Worm (Caenorhabditis elegans): Measurements from ENCODE around the gene F23A7.3.
A peak's percentile ranks its signal among the peaks of the same experiment; 100 is the strongest.
"Not testable (repeated sequence)": the region's sequence is repeated elsewhere in the genome, so short reads cannot be mapped to it uniquely, and the experiment has no call there.

F23A7.3 gene

DNA sequence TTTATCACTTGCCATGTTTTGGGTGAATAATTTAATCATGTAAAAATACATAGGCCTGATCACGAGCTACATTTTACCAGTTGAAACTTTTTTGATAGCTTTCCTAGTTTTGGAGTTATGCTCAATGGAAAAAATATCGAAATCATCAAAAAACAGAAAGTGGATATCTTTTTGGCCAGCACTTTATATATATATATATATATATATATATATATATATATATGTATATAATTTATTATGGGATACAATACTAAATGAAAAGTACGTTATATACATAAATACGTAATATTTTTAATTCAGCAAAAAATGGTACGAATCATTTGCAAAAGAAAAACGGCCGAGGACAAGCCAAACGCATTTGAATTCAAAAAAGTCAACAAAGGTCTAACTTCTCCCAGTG is at the start of gene F23A7.3:
F23A7.3 (plus strand) TSS at position 301 of the 400 bp plus-strand sequence.
- TF ChIP-seq madf-3 (GFP tag; IDR thresholded peaks at IDR 0.05); ztf-28 (GFP tag; IDR thresholded peaks at IDR 0.05); repo-1 (tag; optimal IDR thresholded peaks at IDR 0.05): not testable (repeated sequence)

DNA sequence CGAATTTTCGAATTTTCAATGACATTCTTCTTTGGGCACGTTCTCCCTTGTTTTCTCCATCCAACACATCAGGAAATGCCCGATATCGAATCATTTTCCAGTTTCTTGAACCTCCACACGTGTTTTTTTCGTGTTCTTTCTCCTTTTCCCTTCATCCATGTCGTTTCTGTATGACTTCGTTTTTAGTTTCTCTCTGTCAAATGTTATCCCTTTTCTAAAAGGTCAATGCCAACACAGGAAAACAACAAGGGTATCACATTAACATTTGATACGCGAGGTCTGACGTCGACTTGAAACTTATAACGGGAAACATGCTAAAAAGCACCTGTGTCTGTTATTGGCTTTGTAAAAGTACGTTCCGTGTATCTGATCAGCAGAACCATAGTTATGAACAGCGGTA is 46.9 kb upstream of the F23A7.3 start:
- TF ChIP-seq sptf-2 (GFP tag; optimal IDR thresholded peaks at IDR 0.05) (no peak), rcor-1 (GFP tag; IDR thresholded peaks at IDR 0.05) (no peak), nhr-179 (tag; optimal IDR thresholded peaks at IDR 0.05) (no peak), nfya-2 (GFP tag; IDR thresholded peaks at IDR 0.05) (no peak), F22D6.2 (tag; optimal IDR thresholded peaks at IDR 0.05) (no peak), aptf-3 (GFP tag; IDR thresholded peaks at IDR 0.05) (no peak), F10E7.11 (tag; optimal IDR thresholded peaks at IDR 0.05) (no peak), F33H1.4 (GFP tag; IDR thresholded peaks at IDR 0.05) (no peak), ztf-26 (tag; optimal IDR thresholded peaks at IDR 0.05) (no peak), rpc-1 (optimal IDR thresholded peaks at IDR 0.05) (no peak), rpc-1 (tag; optimal IDR thresholded peaks at IDR 0.05) (no peak)

DNA sequence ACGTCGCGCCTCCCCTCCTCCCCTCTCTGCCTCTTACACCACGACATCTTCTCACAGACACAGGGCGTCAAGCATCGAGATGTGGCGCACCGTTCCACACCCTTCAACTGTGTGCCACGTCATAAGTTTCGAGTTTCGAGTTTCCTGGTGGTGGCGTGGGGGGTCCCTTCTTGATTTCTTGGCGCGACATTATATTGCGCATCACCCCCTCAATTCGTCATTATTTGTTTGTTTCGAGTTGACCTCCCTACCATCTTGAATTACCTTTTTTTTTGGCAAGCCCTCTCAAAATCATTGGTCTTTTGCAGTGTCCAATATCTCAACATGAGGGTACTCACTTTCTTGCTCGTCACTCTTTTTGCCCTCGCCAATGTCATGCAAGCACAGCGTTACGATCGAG is 35.7 kb upstream of the F23A7.3 start, which contains the start of gene nlp-67:
nlp-67 (plus strand) TSS at position 301 of the 400 bp plus-strand sequence.
- TF ChIP-seq mel-28 (tag; optimal IDR thresholded peaks at IDR 0.05; ENCODE audit: borderline replicate concordance) (no peak), xnd-1 (tag; optimal IDR thresholded peaks at IDR 0.05) (no peak), sea-2 (GFP tag; IDR thresholded peaks at IDR 0.05) (no peak), zfh-2 (GFP tag; conservative IDR thresholded peaks at IDR 0.05) (peak; percentile 24; the same call in 1 of the 2 replicates)

DNA sequence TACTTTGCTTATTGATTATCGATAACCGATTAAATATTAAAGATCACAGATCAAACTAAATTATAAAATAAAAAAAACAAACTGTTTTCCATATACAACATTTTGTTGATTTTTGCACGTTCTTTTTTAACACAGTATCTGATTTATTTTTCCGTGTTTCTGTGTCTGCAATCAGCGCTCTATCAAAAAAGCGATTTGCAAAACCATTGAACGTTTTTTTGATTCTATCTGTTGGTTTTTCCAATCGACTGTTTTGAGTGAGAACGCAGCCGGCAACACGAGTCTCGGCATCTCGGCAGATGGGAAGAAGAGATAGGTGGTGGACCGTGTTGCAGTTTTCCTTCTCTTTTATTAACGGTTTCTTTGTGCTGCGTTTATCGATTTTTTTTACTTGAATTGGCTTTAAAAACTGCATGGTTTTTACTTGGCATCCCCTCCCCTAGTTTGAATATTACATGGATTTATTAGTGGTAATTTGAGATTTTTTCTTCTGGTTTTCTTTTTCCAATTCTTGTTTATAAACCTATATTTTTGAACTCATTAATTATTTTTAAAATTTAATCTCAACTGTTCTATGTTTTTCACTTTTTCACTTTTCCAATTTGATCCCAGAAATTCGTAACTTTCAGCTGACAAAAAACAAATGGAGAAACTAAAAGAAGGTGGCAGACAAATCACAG is 30.4 kb upstream of the F23A7.3 start, which contains the start of gene slc-25A21:
slc-25A21 (plus strand) TSS at position 630 of the 680 bp plus-strand sequence.
- no peak for TF ChIP-seq madf-10 (tag; optimal IDR thresholded peaks at IDR 0.05)
- TF ChIP-seq lag-1 (GFP tag; IDR thresholded peaks at IDR 0.05) = no peak
- no peak for TF ChIP-seq sea-2 (GFP tag; IDR thresholded peaks at IDR 0.05)
- TF ChIP-seq let-607 (tag; optimal IDR thresholded peaks at IDR 0.05) = no peak
- no peak for TF ChIP-seq mel-28 (tag; optimal IDR thresholded peaks at IDR 0.05; ENCODE audit: borderline replicate concordance)
- no peak for TF ChIP-seq nhr-179 (tag; optimal IDR thresholded peaks at IDR 0.05)
- no peak for TF ChIP-seq pha-4 (tag; optimal IDR thresholded peaks at IDR 0.05)
- no peak for TF ChIP-seq B0336.3 (GFP tag; IDR thresholded peaks at IDR 0.05)
- TF ChIP-seq lir-1 (GFP tag; conservative IDR thresholded peaks at IDR 0.05) = no peak
- TF ChIP-seq cebp-1 (GFP tag; IDR thresholded peaks at IDR 0.05) = no peak
- TF ChIP-seq cebp-1 (tag; optimal IDR thresholded peaks at IDR 0.05) = no peak
- no peak for TF ChIP-seq madf-6 (GFP tag; IDR thresholded peaks at IDR 0.05)
- no peak for TF ChIP-seq athp-1 (tag; optimal IDR thresholded peaks at IDR 0.05)

ce11 chrX:16192574-16192973 is 27.2 kb upstream of the F23A7.3 start:
- no peak for TF ChIP-seq F55B11.4 (tag; optimal IDR thresholded peaks at IDR 0.05; ENCODE audit: borderline replicate concordance, insufficient read depth)
- no peak; the same call in 1 of the 2 replicates for TF ChIP-seq nfyb-1 (GFP tag; IDR thresholded peaks at IDR 0.05)
- TF ChIP-seq hlh-12 (tag; optimal IDR thresholded peaks at IDR 0.05) = no peak
- TF ChIP-seq akir-1 (GFP tag; optimal IDR thresholded peaks at IDR 0.05) = no peak
- peak; percentile 82 for TF ChIP-seq ztf-22 (GFP tag; optimal IDR thresholded peaks at IDR 0.05)
- no peak for TF ChIP-seq B0019.2 (GFP tag; conservative IDR thresholded peaks at IDR 0.05)
- peak; percentile 57 for TF ChIP-seq nhr-90 (tag; optimal IDR thresholded peaks at IDR 0.05)
- peak; percentile 25 for TF ChIP-seq pha-4 (tag; optimal IDR thresholded peaks at IDR 0.05)
- TF ChIP-seq tbx-9 (tag; optimal IDR thresholded peaks at IDR 0.05; ENCODE audit: borderline replicate concordance) = no peak
- TF ChIP-seq lin-40 (tag; optimal IDR thresholded peaks at IDR 0.05) = peak; percentile 60
- peak; percentile 9 for TF ChIP-seq chd-7 (tag; optimal IDR thresholded peaks at IDR 0.05)
- peak; percentile 60 for TF ChIP-seq madf-10 (tag; optimal IDR thresholded peaks at IDR 0.05)
- peak; percentile 20 for TF ChIP-seq ZK185.1 (tag; optimal IDR thresholded peaks at IDR 0.05; ENCODE audit: poor library complexity, severe bottlenecking)
- TF ChIP-seq ets-4 (GFP tag; optimal IDR thresholded peaks at IDR 0.05) = peak; percentile 71
- no peak for TF ChIP-seq B0035.1 (tag; optimal IDR thresholded peaks at IDR 0.05)
- peak; percentile 18 to 59 for TF ChIP-seq let-607 (tag; optimal IDR thresholded peaks at IDR 0.05)
